Fruit fly (Drosophila melanogaster) whole organism: ENCODE measurements around the gene Eno.

Source experiments
- CG8478 ChIP-seq: fragments of >200 bp; optimal IDR thresholded peaks from 2 replicates; lab custom pipeline; 2018; ENCODE audit warnings: inconsistent platforms
- Dll ChIP-seq: fragments of >200 bp; optimal IDR thresholded peaks from 2 replicates; lab custom pipeline; 2017
- EcR ChIP-seq, 2 experiments: fragments of >200 bp; optimal IDR thresholded peaks; 2 replicates each; lab custom pipeline; 2017; ENCODE audit warnings: missing biosample characterization in 2 of 2, missing genetic modification characterization in 2 of 2, missing genetic modification reagents in 2 of 2
- pan ChIP-seq: fragments of >200 bp; optimal IDR thresholded peaks from 2 replicates; lab custom pipeline; 2017
- psq ChIP-seq: fragments of >200 bp; optimal IDR thresholded peaks from 2 replicates; lab custom pipeline; 2017
- usp ChIP-seq: fragments of >200 bp; optimal IDR thresholded peaks from 2 replicates; lab custom pipeline; 2017; ENCODE audit warnings: missing biosample characterization, missing genetic modification characterization, mixed read lengths

The Eno gene

DNA sequence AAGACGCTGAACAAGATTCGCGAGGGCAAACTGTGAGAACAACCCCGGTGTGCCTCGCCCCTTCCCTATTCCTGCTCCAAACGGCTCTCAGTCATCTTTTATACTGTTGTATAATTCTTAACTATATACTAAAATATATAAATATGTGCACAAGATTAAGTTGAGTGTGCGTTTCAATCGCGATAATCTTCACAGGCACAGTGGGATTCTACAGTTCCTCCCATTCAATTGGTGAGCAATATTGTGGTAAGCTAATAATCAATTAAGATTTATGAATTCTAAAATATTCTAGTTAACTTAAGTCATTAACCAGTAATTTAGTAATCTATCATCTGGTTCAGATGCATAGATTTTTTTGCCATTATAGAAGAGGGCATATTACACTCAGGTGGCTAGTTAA lies 1.5 kb upstream of the Eno start:
- TF ChIP-seq usp (GFP tag; lab: Kevin White, UChicago), result no peak
- TF ChIP-seq EcR (GFP tag; optimal IDR thresholded peaks at IDR 0.05; lab: Kevin White, UChicago), result no peak
- TF ChIP-seq pan (lab: Kevin White, UChicago), result no peak
- no peak for TF ChIP-seq CG8478 (lab: Kevin White, UChicago)
- TF ChIP-seq Dll (lab: Kevin White, UChicago), result no peak
- no peak for TF ChIP-seq psq

- TF ChIP-seq EcR (GFP tag; optimal IDR thresholded peaks at IDR 0.05; lab: Kevin White, UChicago) (no peak), usp (GFP tag; lab: Kevin White, UChicago) (no peak), psq (no peak), Dll (lab: Kevin White, UChicago) (no peak), pan (lab: Kevin White, UChicago) (no peak), CG8478 (lab: Kevin White, UChicago) (no peak)
Observed at dm6 chr2L:1728620-1728944, 854 bp downstream of the Eno start, which contains the start of gene Rrp40. Gene Rrp40 (plus strand): TSS chr2L:1728732.

- no peak for TF ChIP-seq pan (lab: Kevin White, UChicago)
- no peak for TF ChIP-seq psq
- no peak for TF ChIP-seq Dll (lab: Kevin White, UChicago)
- no peak for TF ChIP-seq usp (GFP tag; lab: Kevin White, UChicago)
- TF ChIP-seq CG8478 (lab: Kevin White, UChicago), result no peak
- no peak for TF ChIP-seq EcR (GFP tag; optimal IDR thresholded peaks at IDR 0.05; lab: Kevin White, UChicago)
Observed at dm6 chr2L:1727826-1728619, 1.4 kb downstream of the Eno start.

dm6 chr2L:1727162-1727825 lies 2.1 kb downstream of the Eno start:
- TF ChIP-seq pan (lab: Kevin White, UChicago), result no peak
- TF ChIP-seq usp (GFP tag; lab: Kevin White, UChicago), result no peak
- no peak for TF ChIP-seq Dll (lab: Kevin White, UChicago)
- TF ChIP-seq EcR (GFP tag; optimal IDR thresholded peaks at IDR 0.05; lab: Kevin White, UChicago), result peak in 1 of 2 experiments; percentile 18
- TF ChIP-seq psq, result no peak
- no peak for TF ChIP-seq CG8478 (lab: Kevin White, UChicago)

DNA sequence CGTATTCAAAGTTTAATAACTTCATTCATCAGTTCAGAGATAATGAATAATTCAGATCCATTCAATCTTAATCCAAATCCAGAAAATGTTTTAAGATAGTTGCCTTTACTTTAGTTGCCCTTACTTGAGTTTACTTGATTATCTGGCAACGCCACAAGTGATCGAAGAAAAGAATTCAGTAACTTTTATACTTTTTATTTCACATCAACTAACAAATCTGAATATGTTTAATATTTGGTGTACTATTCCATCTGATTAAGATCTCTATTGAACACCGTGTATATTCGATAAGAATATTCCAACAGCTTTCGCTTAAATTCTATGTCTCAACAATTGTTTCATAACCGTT lies 4.9 kb downstream of the Eno start:
- no peak for TF ChIP-seq usp (GFP tag; lab: Kevin White, UChicago)
- no peak for TF ChIP-seq CG8478 (lab: Kevin White, UChicago)
- no peak for TF ChIP-seq Dll (lab: Kevin White, UChicago)
- no peak for TF ChIP-seq psq
- no peak for TF ChIP-seq EcR (GFP tag; optimal IDR thresholded peaks at IDR 0.05; lab: Kevin White, UChicago)
- TF ChIP-seq pan (lab: Kevin White, UChicago), result no peak

DNA sequence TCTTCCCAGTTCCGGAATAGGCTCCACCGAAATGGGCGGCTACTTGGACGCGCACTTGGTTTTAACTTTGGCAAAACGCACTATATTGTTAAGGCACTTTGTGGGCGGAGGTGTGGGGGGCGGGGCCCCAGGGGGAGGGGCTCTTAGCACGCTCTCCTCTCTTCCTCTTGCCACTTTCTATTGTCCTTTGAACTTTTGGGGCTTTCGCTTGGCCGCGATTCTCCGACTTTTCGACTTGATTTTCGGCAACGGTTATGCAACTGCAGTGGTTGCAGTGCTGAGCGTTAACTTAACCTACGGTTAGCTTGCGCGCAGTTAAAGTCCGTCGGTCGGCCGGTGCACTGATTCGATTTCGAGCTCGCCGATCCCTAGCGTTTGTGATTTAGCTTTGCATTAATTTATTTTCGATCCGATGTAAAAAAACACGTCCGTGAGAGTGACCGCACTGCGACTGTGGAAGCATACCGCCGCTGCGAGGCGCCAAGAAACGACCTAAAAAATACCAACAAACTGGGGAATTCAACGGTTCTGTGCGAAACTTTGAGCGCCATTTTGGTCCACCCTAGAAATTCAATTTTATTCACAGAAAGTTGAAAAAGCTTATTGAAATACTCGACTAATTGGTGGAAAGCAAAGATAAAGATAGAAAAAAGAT lies 5.4 kb downstream of the Eno start, which contains the start of gene Rim2:
Gene Rim2, minus strand, starts transcription at position 452 of the 655 bp plus-strand sequence.
- TF ChIP-seq Dll (lab: Kevin White, UChicago) (no peak), CG8478 (lab: Kevin White, UChicago) (no peak), EcR (GFP tag; optimal IDR thresholded peaks at IDR 0.05; lab: Kevin White, UChicago) (no peak), pan (lab: Kevin White, UChicago) (no peak), psq (no peak), usp (GFP tag; lab: Kevin White, UChicago) (no peak)

DNA sequence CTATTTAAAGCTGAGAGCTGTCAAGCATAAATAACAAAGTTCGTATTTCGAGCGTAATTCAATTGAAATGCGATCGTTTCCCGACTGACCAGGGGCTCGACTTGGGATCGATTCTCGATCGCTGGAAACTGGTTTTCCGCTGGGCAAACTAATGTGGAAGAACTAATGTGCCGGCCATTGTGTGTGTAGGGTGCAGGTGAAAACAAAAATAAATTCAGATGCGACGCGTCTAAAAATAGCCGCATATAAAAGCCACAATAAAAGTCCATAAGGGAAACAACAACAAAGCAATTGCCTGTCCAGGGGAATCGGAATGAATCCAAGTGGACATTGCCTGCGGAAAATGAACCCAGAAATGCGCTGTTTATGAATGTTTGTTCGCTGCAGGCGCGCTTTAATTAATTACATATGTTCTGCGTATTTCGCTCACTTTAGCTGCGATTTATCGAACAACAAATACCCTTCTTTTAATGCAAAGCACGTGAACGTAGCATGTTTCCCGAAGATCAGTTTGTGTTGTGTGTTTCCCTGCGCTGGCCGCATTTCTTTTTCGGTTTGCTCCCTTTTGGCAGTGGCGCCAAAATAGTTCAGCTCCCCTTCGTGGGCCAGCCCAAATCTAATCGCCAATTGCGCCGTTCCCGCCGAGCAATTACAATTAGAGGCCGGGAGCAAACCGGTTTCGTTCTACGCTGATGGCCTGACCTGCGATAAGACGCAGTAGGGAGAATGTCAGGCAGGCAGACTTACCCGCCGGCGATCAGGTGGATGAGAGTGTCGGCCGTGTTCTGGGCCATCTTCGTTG lies 6.1 kb downstream of the Eno start:
- TF ChIP-seq pan (lab: Kevin White, UChicago), result no peak
- TF ChIP-seq CG8478 (lab: Kevin White, UChicago), result no peak
- TF ChIP-seq EcR (GFP tag; optimal IDR thresholded peaks at IDR 0.05; lab: Kevin White, UChicago), result no peak
- no peak for TF ChIP-seq psq

dm6 chr2L:1722260-1722659 lies 7.2 kb downstream of the Eno start:
- TF ChIP-seq psq (no peak), Dll (lab: Kevin White, UChicago) (no peak), EcR (GFP tag; optimal IDR thresholded peaks at IDR 0.05; lab: Kevin White, UChicago) (no peak), pan (lab: Kevin White, UChicago) (no peak), CG8478 (lab: Kevin White, UChicago) (no peak), usp (GFP tag; lab: Kevin White, UChicago) (no peak)

dm6 chr2L:1720846-1721506 lies 8.5 kb downstream of the Eno start:
- TF ChIP-seq EcR (GFP tag; optimal IDR thresholded peaks at IDR 0.05; lab: Kevin White, UChicago) (no peak), usp (GFP tag; lab: Kevin White, UChicago) (no peak), psq (no peak), CG8478 (lab: Kevin White, UChicago) (no peak), pan (lab: Kevin White, UChicago) (no peak), Dll (lab: Kevin White, UChicago) (no peak)

DNA sequence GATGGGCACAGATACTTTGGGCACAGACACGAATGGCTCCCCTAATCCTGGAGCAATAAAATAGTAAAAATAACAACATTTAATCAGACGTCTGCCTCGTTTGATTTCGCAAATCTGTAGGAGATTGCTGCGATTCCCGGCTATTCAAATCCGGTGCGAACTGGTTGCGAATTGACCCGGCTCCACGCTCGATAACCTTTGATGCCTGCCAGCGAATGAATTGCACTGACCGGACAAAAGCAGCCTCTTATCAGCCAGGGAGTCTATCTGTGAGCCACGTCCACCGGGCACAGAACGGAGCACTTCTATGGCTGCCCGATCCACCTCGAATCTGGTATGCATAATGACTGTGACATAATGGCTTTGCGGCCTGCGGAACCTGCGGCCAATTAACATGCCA lies 9.5 kb downstream of the Eno start:
- TF ChIP-seq psq, result no peak
- no peak for TF ChIP-seq usp (GFP tag; lab: Kevin White, UChicago)
- TF ChIP-seq CG8478 (lab: Kevin White, UChicago), result no peak
- TF ChIP-seq pan (lab: Kevin White, UChicago), result no peak
- no peak for TF ChIP-seq EcR (GFP tag; optimal IDR thresholded peaks at IDR 0.05; lab: Kevin White, UChicago)
- TF ChIP-seq Dll (lab: Kevin White, UChicago), result no peak
